Fruit fly (Drosophila melanogaster): ENCODE data around the gene Gem3.

- TF ChIP-seq pad (GFP tag; optimal IDR thresholded peaks at IDR 0.05) (no peak), bab1 (GFP tag; optimal IDR thresholded peaks at IDR 0.05) (no peak), tj (GFP tag; optimal IDR thresholded peaks at IDR 0.05) (no peak), CG11617 (GFP tag; optimal IDR thresholded peaks at IDR 0.05) (no peak), kay (GFP tag; ENCODE audit: borderline replicate concordance) (no peak), Mnt (GFP tag; optimal IDR thresholded peaks at IDR 0.05) (no peak), CG7101 (tag; optimal IDR thresholded peaks at IDR 0.05) (no peak), CG12768 (GFP tag; optimal IDR thresholded peaks at IDR 0.05) (no peak), CG14711 (tag; optimal IDR thresholded peaks at IDR 0.05) (no peak), Crg-1 (GFP tag; optimal IDR thresholded peaks at IDR 0.05) (no peak)
Observed at dm6 chr3L:10507971-10508370, 45.1 kb upstream of the Gem3 start.

Measured in whole organism, adult.